Fruit fly (Drosophila melanogaster) whole organism, embryonic: Measurements from ENCODE around the gene CG31638.

Experiments
- Abd-B ChIP-seq: fragments of 200-800 bp; sonication (Bioruptor generic); optimal IDR thresholded peaks from 2 replicates; lab custom pipeline; 2018; ENCODE audit warnings: missing biosample characterization, mild to moderate bottlenecking, missing genetic modification characterization, moderate library complexity
- Atf-2 ChIP-seq: fragments of 200-800 bp; sonication (Bioruptor generic); optimal IDR thresholded peaks from 2 replicates; lab custom pipeline; 2016; ENCODE audit warnings: missing biosample characterization, missing genetic modification characterization
- B-H2 ChIP-seq: fragments of 200-800 bp; sonication (Bioruptor generic); optimal IDR thresholded peaks from 2 replicates; lab custom pipeline; 2018; ENCODE audit warnings: missing biosample characterization, mild to moderate bottlenecking, missing genetic modification characterization
- CG10979 ChIP-seq: fragments of 200-800 bp; sonication (Bioruptor generic); optimal IDR thresholded peaks from 2 replicates; lab custom pipeline; 2018; ENCODE audit warnings: missing biosample characterization, mild to moderate bottlenecking, missing genetic modification characterization, moderate library complexity
- CG11085 ChIP-seq: fragments of 200-800 bp; sonication (Bioruptor generic); IDR thresholded peaks from 2 replicates; pipeline ENCODE4 v1.3.6; 2022; ENCODE audit warnings: missing biosample characterization, missing genetic modification characterization
- CG11560 ChIP-seq: fragments of 200-800 bp; sonication (Bioruptor generic); IDR thresholded peaks from 3 replicates; pipeline ENCODE4 v1.3.6; 2022; ENCODE audit warnings: missing biosample characterization, missing genetic modification characterization
- CG12071 ChIP-seq: fragments of 200-800 bp; sonication (Bioruptor generic); optimal IDR thresholded peaks from 3 replicates; lab custom pipeline; 2018; ENCODE audit warnings: missing biosample characterization, mild to moderate bottlenecking, missing genetic modification characterization
- CG12659 ChIP-seq: fragments of 200-800 bp; sonication (Bioruptor generic); optimal IDR thresholded peaks from 3 replicates; lab custom pipeline; 2017; ENCODE audit warnings: mild to moderate bottlenecking, missing biosample characterization, missing genetic modification reagents, missing genetic modification characterization
- CG13424 ChIP-seq: fragments of 200-800 bp; sonication (Bioruptor generic); optimal IDR thresholded peaks from 2 replicates; lab custom pipeline; 2019; ENCODE audit warnings: missing biosample characterization, mild to moderate bottlenecking, missing genetic modification characterization, moderate library complexity
- CG14860 ChIP-seq: fragments of 200-800 bp; sonication (Bioruptor generic); IDR thresholded peaks from 3 replicates; pipeline ENCODE4 v1.3.6; 2022; ENCODE audit warnings: missing biosample characterization, missing genetic modification characterization; ENCODE audit not compliant: partially characterized antibody
- CG15269 ChIP-seq: fragments of 200-800 bp; sonication (Bioruptor generic); optimal IDR thresholded peaks from 2 replicates; lab custom pipeline; 2018; ENCODE audit warnings: missing biosample characterization, mild to moderate bottlenecking, missing genetic modification characterization, moderate library complexity
- CG1529 ChIP-seq: fragments of 200-800 bp; sonication (Bioruptor generic); optimal IDR thresholded peaks from 3 replicates; lab custom pipeline; 2018; ENCODE audit warnings: missing biosample characterization, missing genetic modification characterization
- CG1603 ChIP-seq: fragments of 200-800 bp; sonication (Bioruptor generic); optimal IDR thresholded peaks from 2 replicates; lab custom pipeline; 2019; ENCODE audit warnings: missing biosample characterization, mild to moderate bottlenecking, missing genetic modification characterization, moderate library complexity
- CG17361 ChIP-seq: fragments of 200-800 bp; sonication (Bioruptor generic); IDR thresholded peaks from 3 replicates; pipeline ENCODE4 v1.3.6; 2022; ENCODE audit warnings: missing biosample characterization, missing genetic modification characterization
- CG18262 ChIP-seq: fragments of 200-800 bp; optimal IDR thresholded peaks from 3 replicates; lab custom pipeline; 2019; ENCODE audit warnings: missing biosample characterization, mild to moderate bottlenecking, missing genetic modification characterization, moderate library complexity
- CG2875 ChIP-seq: fragments of 200-800 bp; sonication (Bioruptor generic); optimal IDR thresholded peaks from 2 replicates; lab custom pipeline; 2017; ENCODE audit warnings: missing biosample characterization, mild to moderate bottlenecking, missing genetic modification characterization, missing genetic modification reagents
- CG3281 ChIP-seq: fragments of 200-800 bp; sonication (Bioruptor generic); optimal IDR thresholded peaks from 3 replicates; lab custom pipeline; 2017; ENCODE audit warnings: missing biosample characterization, mild to moderate bottlenecking, missing genetic modification characterization
- CG4282 ChIP-seq: fragments of 200-800 bp; sonication (Bioruptor generic); optimal IDR thresholded peaks from 2 replicates; lab custom pipeline; 2016; ENCODE audit warnings: missing biosample characterization, missing genetic modification characterization
- CG4360 ChIP-seq: fragments of 200-800 bp; sonication (Bioruptor generic); IDR thresholded peaks from 2 replicates; pipeline ENCODE4 v1.3.6; 2022; ENCODE audit warnings: missing biosample characterization, missing genetic modification characterization
- CG6813 ChIP-seq: fragments of 200-800 bp; sonication (Bioruptor generic); optimal IDR thresholded peaks from 2 replicates; lab custom pipeline; 2017; ENCODE audit warnings: missing biosample characterization, missing genetic modification characterization, mild to moderate bottlenecking, moderate library complexity, missing genetic modification reagents
- CG7928 ChIP-seq: fragments of 200-800 bp; sonication (Bioruptor generic); optimal IDR thresholded peaks from 2 replicates; lab custom pipeline; 2017; ENCODE audit warnings: missing biosample characterization, mild to moderate bottlenecking, missing genetic modification characterization
- CG7963 ChIP-seq: fragments of 200-800 bp; sonication (Bioruptor generic); IDR thresholded peaks from 3 replicates; pipeline ENCODE4 v1.3.6; 2022; ENCODE audit warnings: missing biosample characterization, missing genetic modification characterization; ENCODE audit not compliant: partially characterized antibody
- CG8359 ChIP-seq: fragments of 200-800 bp; sonication (Bioruptor generic); optimal IDR thresholded peaks from 2 replicates; lab custom pipeline; 2017; ENCODE audit warnings: missing biosample characterization, mild to moderate bottlenecking, missing genetic modification characterization, borderline replicate concordance
- CG9817 ChIP-seq: fragments of 200-800 bp; sonication (Bioruptor generic); optimal IDR thresholded peaks from 2 replicates; lab custom pipeline; 2018; ENCODE audit warnings: missing biosample characterization, mild to moderate bottlenecking, missing genetic modification characterization, moderate library complexity
- Dip3 ChIP-seq: fragments of 200-800 bp; sonication (Bioruptor generic); optimal IDR thresholded peaks from 3 replicates; lab custom pipeline; 2016; ENCODE audit warnings: missing biosample characterization, missing genetic modification characterization
- MBD-R2 ChIP-seq: fragments of 200-800 bp; sonication (Bioruptor generic); IDR thresholded peaks from 2 replicates; pipeline ENCODE4 v1.3.6; 2022; ENCODE audit warnings: missing biosample characterization, missing genetic modification characterization
- MESR4 ChIP-seq: fragments of 200-800 bp; sonication (Bioruptor generic); optimal IDR thresholded peaks from 2 replicates; lab custom pipeline; 2018; ENCODE audit warnings: missing biosample characterization, mild to moderate bottlenecking, missing genetic modification characterization, moderate library complexity
- Oli ChIP-seq: fragments of 200-800 bp; sonication (Bioruptor generic); optimal IDR thresholded peaks from 2 replicates; lab custom pipeline; 2018; ENCODE audit warnings: missing biosample characterization, mild to moderate bottlenecking, missing genetic modification characterization, moderate library complexity
- Rfx ChIP-seq: fragments of 200-800 bp; sonication (Bioruptor generic); IDR thresholded peaks from 2 replicates; pipeline ENCODE4 v1.3.6; 2022; ENCODE audit warnings: missing biosample characterization, missing genetic modification characterization
- ara ChIP-seq: fragments of 200-800 bp; sonication (Bioruptor generic); IDR thresholded peaks from 2 replicates; pipeline ENCODE4 v1.3.6; 2022; ENCODE audit warnings: missing biosample characterization, missing genetic modification characterization
- bbx ChIP-seq: fragments of 200-800 bp; sonication (Bioruptor generic); IDR thresholded peaks from 2 replicates; pipeline ENCODE4 v1.3.6; 2022; ENCODE audit warnings: missing biosample characterization, missing genetic modification characterization; ENCODE audit not compliant: partially characterized antibody
- cad ChIP-seq: fragments of >200 bp; optimal IDR thresholded peaks from 2 replicates; lab custom pipeline; 2017; ENCODE audit warnings: missing biosample characterization, missing genetic modification characterization
- crol ChIP-seq: fragments of 200-800 bp; sonication (Bioruptor generic); IDR thresholded peaks from 2 replicates; pipeline ENCODE4 v1.3.6; 2022; ENCODE audit warnings: missing biosample characterization, missing genetic modification characterization
- disco-r ChIP-seq: fragments of 200-800 bp; sonication (Bioruptor generic); optimal IDR thresholded peaks from 2 replicates; lab custom pipeline; 2016; ENCODE audit warnings: missing biosample characterization, missing genetic modification characterization
- dysf ChIP-seq: fragments of 200-800 bp; sonication (Bioruptor generic); IDR thresholded peaks from 3 replicates; pipeline ENCODE4 v1.3.6; 2022; ENCODE audit warnings: missing biosample characterization, missing genetic modification characterization
- eve ChIP-seq, 2 experiments: fragments of >200 bp; optimal IDR thresholded peaks; 2 replicates each; lab custom pipeline; 2017; ENCODE audit warnings: missing biosample characterization in 2 of 2, missing genetic modification characterization in 2 of 2
- fd3F ChIP-seq: fragments of 200-800 bp; sonication (Bioruptor generic); optimal IDR thresholded peaks from 2 replicates; lab custom pipeline; 2018; ENCODE audit warnings: missing biosample characterization, mild to moderate bottlenecking, missing genetic modification characterization, moderate library complexity
- fu2 ChIP-seq: fragments of 200-800 bp; sonication (Bioruptor generic); optimal IDR thresholded peaks from 2 replicates; lab custom pipeline; 2016; ENCODE audit warnings: missing biosample characterization, missing genetic modification characterization
- gcm ChIP-seq: fragments of 200-800 bp; sonication (Bioruptor generic); optimal IDR thresholded peaks from 2 replicates; lab custom pipeline; 2019; ENCODE audit warnings: missing biosample characterization, mild to moderate bottlenecking, missing genetic modification characterization, moderate library complexity
- hth ChIP-seq: fragments of >200 bp; optimal IDR thresholded peaks from 2 replicates; lab custom pipeline; 2017; ENCODE audit warnings: inconsistent platforms
- jigr1 ChIP-seq: fragments of 200-800 bp; sonication (Bioruptor generic); IDR thresholded peaks from 3 replicates; pipeline ENCODE4 v1.3.6; 2022; ENCODE audit warnings: missing biosample characterization, missing genetic modification characterization
- mam ChIP-seq: fragments of 200-800 bp; sonication (Bioruptor generic); optimal IDR thresholded peaks from 3 replicates; lab custom pipeline; 2016; ENCODE audit warnings: missing biosample characterization, missing genetic modification characterization
- odd ChIP-seq: fragments of 200-800 bp; sonication (Bioruptor generic); optimal IDR thresholded peaks from 2 replicates; lab custom pipeline; 2017; ENCODE audit warnings: missing biosample characterization, mild to moderate bottlenecking, missing genetic modification characterization
- otp ChIP-seq: fragments of 200-800 bp; sonication (Bioruptor generic); IDR thresholded peaks from 3 replicates; pipeline ENCODE4, ENCODE4 v1.3.6; 2022; ENCODE audit warnings: missing biosample characterization, missing genetic modification characterization
- pita ChIP-seq: fragments of 200-800 bp; sonication (Bioruptor generic); optimal IDR thresholded peaks from 2 replicates; lab custom pipeline; 2017; ENCODE audit warnings: missing biosample characterization, mild to moderate bottlenecking, missing genetic modification characterization
- ro ChIP-seq: fragments of 200-800 bp; sonication (Bioruptor generic); IDR thresholded peaks from 2 replicates; pipeline ENCODE4 v1.3.6; 2022; ENCODE audit warnings: missing biosample characterization, missing genetic modification characterization
- sim ChIP-seq: fragments of 200-800 bp; sonication (Bioruptor generic); IDR thresholded peaks from 2 replicates; pipeline ENCODE4 v1.3.6; 2022; ENCODE audit warnings: missing biosample characterization, missing genetic modification characterization
- slbo ChIP-seq: fragments of 200-800 bp; sonication (Bioruptor generic); IDR thresholded peaks from 2 replicates; pipeline ENCODE4 v1.3.6; 2022; ENCODE audit warnings: missing biosample characterization, missing genetic modification characterization
- tin ChIP-seq: fragments of 200-800 bp; sonication (Bioruptor generic); optimal IDR thresholded peaks from 3 replicates; lab custom pipeline; 2016; ENCODE audit warnings: missing biosample characterization, missing genetic modification characterization
- zen ChIP-seq: fragments of 200-800 bp; sonication (Bioruptor generic); optimal IDR thresholded peaks from 3 replicates; lab custom pipeline; 2018; ENCODE audit warnings: missing biosample characterization, mild to moderate bottlenecking, missing genetic modification characterization, moderate library complexity
- zen2 ChIP-seq: fragments of 200-800 bp; sonication (Bioruptor generic); IDR thresholded peaks from 3 replicates; pipeline ENCODE4 v1.3.6; 2022; ENCODE audit warnings: missing biosample characterization, missing genetic modification characterization; ENCODE audit not compliant: partially characterized antibody

Gene CG31638

dm6 chr2L:6490783-6491249 is at the start of gene CG31638, which contains the start of gene Phf5a (continued):
- TF ChIP-seq disco-r (GFP tag; lab: Kevin White, UChicago) (peak; percentile 39), hth (lab: Kevin White, UChicago) (no peak), CG1529 (GFP tag; lab: Kevin White, UChicago) (peak; percentile 85), ro (GFP tag; lab: Robert Waterston, UW) (no peak), Atf-2 (GFP tag; lab: Kevin White, UChicago) (no peak), CG9817 (tag; lab: Kevin White, UChicago) (peak; percentile 82), CG8359 (GFP tag; lab: Kevin White, UChicago) (peak; percentile 73), Rfx (peak; percentile 76), crol (GFP tag; lab: Robert Waterston, UW) (peak; percentile 53; the same call in 1 of the 2 replicates), B-H2 (peak; percentile 62), CG12659 (peak; percentile 94), CG10979 (tag; lab: Kevin White, UChicago) (peak; percentile 95), ara (peak; percentile 95), CG17361 (GFP tag; lab: Robert Waterston, UW) (peak; percentile 97), cad (GFP tag; lab: Kevin White, UChicago) (no peak), zen (tag; lab: Kevin White, UChicago) (peak; percentile 98), Dip3 (GFP tag; lab: Kevin White, UChicago) (no peak), MESR4 (GFP tag; lab: Kevin White, UChicago) (peak; percentile 54), CG6813 (peak; percentile 92), dysf (peak; percentile 80), CG13424 (tag; lab: Kevin White, UChicago) (peak; percentile 98), MBD-R2 (GFP tag; lab: Robert Waterston, UW) (peak; percentile 90), sim (no peak), CG11085 (GFP tag; lab: Robert Waterston, UW) (peak; percentile 97), fd3F (GFP tag; lab: Kevin White, UChicago) (peak; percentile 59), gcm (peak; percentile 95), CG7928 (GFP tag; lab: Kevin White, UChicago) (peak; percentile 73), bbx (GFP tag; lab: Robert Waterston, UW) (no peak), odd (peak; percentile 72), mam (GFP tag; lab: Kevin White, UChicago) (peak; percentile 81), eve (GFP tag; optimal IDR thresholded peaks at IDR 0.05; lab: Kevin White, UChicago) (no peak), CG4360 (peak; percentile 68), otp (GFP tag; lab: Robert Waterston, UW) (peak; percentile 81; the same call in 2 of the 3 replicates), Abd-B (GFP tag; lab: Kevin White, UChicago) (peak; percentile 91), tin (peak; percentile 91), CG3281 (GFP tag; lab: Kevin White, UChicago) (peak; percentile 94), CG12071 (GFP tag; lab: Kevin White, UChicago) (peak; percentile 76), CG15269 (tag; lab: Kevin White, UChicago) (peak; percentile 87), CG14860 (GFP tag; lab: Robert Waterston, UW) (no peak), pita (GFP tag; lab: Kevin White, UChicago) (no peak), CG11560 (no peak), CG7963 (GFP tag; lab: Robert Waterston, UW) (no peak), CG18262 (peak; percentile 96), CG2875 (GFP tag; lab: Kevin White, UChicago) (peak; percentile 63), CG4282 (GFP tag; lab: Kevin White, UChicago) (no peak), zen2 (no peak), CG1603 (tag; lab: Kevin White, UChicago) (peak; percentile 44), Oli (tag; lab: Kevin White, UChicago) (peak; percentile 89), jigr1 (GFP tag; lab: Robert Waterston, UW) (peak; percentile 93), slbo (GFP tag; lab: Robert Waterston, UW) (peak; percentile 96), fu2 (GFP tag; lab: Kevin White, UChicago) (peak; percentile 76)
